Worm (Caenorhabditis elegans) whole organism, L2 larva: ENCODE measurements around the gene rpl-23.

Experiments
- C34F6.9 ChIP-seq: fragments of 150-350 bp; optimal IDR thresholded peaks from 2 replicates; lab custom pipeline; 2014; ENCODE audit warnings: missing biosample characterization, missing genetic modification characterization
- F13H6.1 ChIP-seq: sonication (generic microtip); optimal IDR thresholded peaks from 2 replicates; lab custom pipeline; 2016; ENCODE audit warnings: missing genetic modification characterization, missing compliant biosample characterization
- R02D3.7 ChIP-seq: fragments of 150-350 bp; optimal IDR thresholded peaks from 2 replicates; lab custom pipeline; 2014; ENCODE audit warnings: missing biosample characterization, missing genetic modification characterization
- Y55F3AM.14 ChIP-seq: fragments of 200-800 bp; sonication (Bioruptor generic); optimal IDR thresholded peaks from 2 replicates; lab custom pipeline; 2018; ENCODE audit warnings: mild to moderate bottlenecking, missing genetic modification characterization, missing compliant biosample characterization
- alr-1 ChIP-seq: fragments of 150-350 bp; optimal IDR thresholded peaks from 2 replicates; lab custom pipeline; 2014; ENCODE audit warnings: missing biosample characterization, missing genetic modification characterization
- aly-2 ChIP-seq: fragments of 150-350 bp; optimal IDR thresholded peaks from 2 replicates; lab custom pipeline; 2014; ENCODE audit warnings: missing biosample characterization, missing genetic modification characterization
- blmp-1 ChIP-seq: sonication (generic microtip); optimal IDR thresholded peaks from 2 replicates; lab custom pipeline; 2017; ENCODE audit warnings: missing genetic modification characterization, mild to moderate bottlenecking, missing compliant biosample characterization, antibody characterized with exemption, moderate library complexity; ENCODE audit not compliant: insufficient read depth
- ceh-16 ChIP-seq: fragments of 150-350 bp; optimal IDR thresholded peaks from 2 replicates; lab custom pipeline; 2014; ENCODE audit warnings: missing biosample characterization, missing genetic modification characterization
- crh-2 ChIP-seq: sonication (generic microtip); optimal IDR thresholded peaks from 2 replicates; lab custom pipeline; 2017; ENCODE audit warnings: missing biosample characterization, missing genetic modification characterization
- dmd-4 ChIP-seq: sonication (generic microtip); optimal IDR thresholded peaks from 2 replicates; lab custom pipeline; 2017; ENCODE audit warnings: missing biosample characterization, missing genetic modification characterization
- egl-27 ChIP-seq: sonication (generic microtip); optimal IDR thresholded peaks from 3 replicates; lab custom pipeline; 2017; ENCODE audit warnings: missing biosample characterization, missing genetic modification reagents, missing genetic modification characterization
- elt-3 ChIP-seq: sonication (generic microtip); optimal IDR thresholded peaks from 2 replicates; lab custom pipeline; 2017; ENCODE audit warnings: missing biosample characterization, missing genetic modification characterization
- fos-1 ChIP-seq: fragments of 150-350 bp; optimal IDR thresholded peaks from 2 replicates; lab custom pipeline; 2014; ENCODE audit warnings: missing biosample characterization, missing genetic modification characterization
- lin-11 ChIP-seq: fragments of 150-350 bp; sonication (generic microtip); optimal IDR thresholded peaks from 2 replicates; lab custom pipeline; 2014; ENCODE audit warnings: missing biosample characterization, missing genetic modification characterization, inconsistent platforms, mixed read lengths
- lin-13 ChIP-seq: fragments of 150-350 bp; optimal IDR thresholded peaks from 2 replicates; lab custom pipeline; 2014; ENCODE audit warnings: missing biosample characterization, missing genetic modification reagents, missing genetic modification characterization
- lsy-2 ChIP-seq, 2 experiments: fragments of 150-350 bp in 1 of 2; sonication (generic microtip) in 1 of 2; optimal IDR thresholded peaks; 2 replicates each; lab custom pipeline; 2014 to 2017; ENCODE audit warnings: missing biosample characterization in 2 of 2, missing genetic modification characterization in 2 of 2
- mab-5 ChIP-seq: fragments of 150-350 bp; optimal IDR thresholded peaks from 2 replicates; lab custom pipeline; 2014; ENCODE audit warnings: missing biosample characterization, missing genetic modification characterization
- mdl-1 ChIP-seq, 2 experiments: fragments of 150-350 bp in 1 of 2; sonication (generic microtip) in 1 of 2; optimal IDR thresholded peaks; 2 replicates each; lab custom pipeline; 2017; ENCODE audit warnings: missing biosample characterization in 2 of 2, missing genetic modification characterization in 2 of 2
- nhr-12 ChIP-seq: fragments of 150-350 bp; optimal IDR thresholded peaks from 2 replicates; lab custom pipeline; 2014; ENCODE audit warnings: missing biosample characterization, missing genetic modification characterization
- nhr-129 ChIP-seq: fragments of 150-350 bp; optimal IDR thresholded peaks from 2 replicates; lab custom pipeline; 2014; ENCODE audit warnings: missing biosample characterization, missing genetic modification characterization
- nhr-21 ChIP-seq: fragments of 150-350 bp; optimal IDR thresholded peaks from 2 replicates; lab custom pipeline; 2014; ENCODE audit warnings: missing biosample characterization, missing genetic modification characterization
- nhr-23 ChIP-seq: fragments of 150-350 bp; optimal IDR thresholded peaks from 2 replicates; lab custom pipeline; 2014; ENCODE audit warnings: missing biosample characterization, missing genetic modification reagents, missing genetic modification characterization
- nhr-6 ChIP-seq: fragments of 150-350 bp; optimal IDR thresholded peaks from 2 replicates; lab custom pipeline; 2014; ENCODE audit warnings: missing biosample characterization, missing genetic modification characterization
- nhr-77 ChIP-seq: fragments of 150-350 bp; optimal IDR thresholded peaks from 2 replicates; lab custom pipeline; 2014; ENCODE audit warnings: missing biosample characterization, missing genetic modification characterization
- peb-1 ChIP-seq: fragments of 150-350 bp; optimal IDR thresholded peaks from 2 replicates; lab custom pipeline; 2014; ENCODE audit warnings: missing biosample characterization, missing genetic modification characterization
- sem-4 ChIP-seq: fragments of 150-350 bp; optimal IDR thresholded peaks from 2 replicates; lab custom pipeline; 2014; ENCODE audit warnings: missing biosample characterization, missing genetic modification reagents, missing genetic modification characterization
- sma-9 ChIP-seq, 2 experiments: fragments of 150-350 bp in 1 of 2; sonication (generic microtip) in 1 of 2; optimal IDR thresholded peaks; 2 replicates each; lab custom pipeline; 2014 to 2016; ENCODE audit warnings: missing genetic modification characterization in 2 of 2, mild to moderate bottlenecking in 1 of 2, missing biosample characterization in 1 of 2, missing compliant biosample characterization in 1 of 2, missing genetic modification reagents in 1 of 2, moderate library complexity in 1 of 2
- snpc-4 ChIP-seq: fragments of 150-350 bp; optimal IDR thresholded peaks from 2 replicates; lab custom pipeline; 2014; ENCODE audit warnings: missing biosample characterization, missing genetic modification characterization
- unc-39 ChIP-seq: fragments of 150-350 bp; optimal IDR thresholded peaks from 2 replicates; lab custom pipeline; 2014; ENCODE audit warnings: missing biosample characterization, missing genetic modification characterization
- unc-55 ChIP-seq: fragments of 150-350 bp; sonication (generic microtip); optimal IDR thresholded peaks from 3 replicates; lab custom pipeline; 2014; ENCODE audit warnings: missing biosample characterization, missing genetic modification reagents, missing genetic modification characterization
- zag-1 ChIP-seq: fragments of 150-350 bp; optimal IDR thresholded peaks from 2 replicates; lab custom pipeline; 2014; ENCODE audit warnings: missing biosample characterization, missing genetic modification characterization
- ztf-1 ChIP-seq: fragments of 200-800 bp; sonication (Bioruptor generic); conservative IDR thresholded peaks from 2 replicates; pipeline ENCODE4 v1.3.6; 2022; ENCODE audit warnings: missing genetic modification characterization, missing compliant biosample characterization
- ztf-4 ChIP-seq: fragments of 150-350 bp; optimal IDR thresholded peaks from 2 replicates; lab custom pipeline; 2014; ENCODE audit warnings: missing biosample characterization, missing genetic modification characterization

The rpl-23 gene

ce11 chrIII:5755204-5755603 lies 49.3 kb upstream of the rpl-23 start, which contains the start of gene ida-1:
ida-1 (plus strand) TSS chrIII:5755539.
- peak; percentile 14 for TF ChIP-seq egl-27 (tag; lab: Kevin White, UChicago)
- TF ChIP-seq mab-5 (tag; lab: Kevin White, UChicago) = peak; percentile 8
- peak; percentile 37 for TF ChIP-seq nhr-129
- peak; percentile 32 for TF ChIP-seq crh-2
- TF ChIP-seq ztf-1 (GFP tag; lab: Robert Waterston, UW) = no peak
- peak; percentile 76 for TF ChIP-seq C34F6.9 (tag; lab: Kevin White, UChicago)
- TF ChIP-seq zag-1 = peak; percentile 47
- peak; percentile 18 for TF ChIP-seq nhr-21 (tag; lab: Kevin White, UChicago)
- no peak for TF ChIP-seq peb-1 (tag; lab: Kevin White, UChicago)
- TF ChIP-seq sma-9 (GFP tag; optimal IDR thresholded peaks at IDR 0.05; lab: Kevin White, UChicago) = no peak
- no peak for TF ChIP-seq sma-9 (tag; optimal IDR thresholded peaks at IDR 0.05; lab: Kevin White, UChicago)
- no peak for TF ChIP-seq dmd-4 (tag; lab: Kevin White, UChicago)
- peak; percentile 6 to 64 for TF ChIP-seq lsy-2 (tag; optimal IDR thresholded peaks at IDR 0.05; lab: Kevin White, UChicago)
- TF ChIP-seq unc-55 (GFP tag; lab: Kevin White, UChicago) = peak; percentile 91
- peak; percentile 8 for TF ChIP-seq lin-11

ce11 chrIII:5750503-5750902 lies 44.6 kb upstream of the rpl-23 start:
- no peak for TF ChIP-seq nhr-12
- no peak for TF ChIP-seq alr-1 (tag; lab: Kevin White, UChicago)
- no peak for TF ChIP-seq sem-4 (tag; lab: Kevin White, UChicago)
- TF ChIP-seq Y55F3AM.14 = no peak
- TF ChIP-seq snpc-4 (tag; lab: Kevin White, UChicago) = no peak
- TF ChIP-seq R02D3.7 (tag; lab: Kevin White, UChicago) = no peak

- TF ChIP-seq elt-3 (tag; lab: Kevin White, UChicago) (no peak), lin-13 (no peak), sem-4 (tag; lab: Kevin White, UChicago) (no peak), aly-2 (no peak)
- TF ChIP-seq, all 48 proteins: peak for 0
Measured at ce11 chrIII:5748360-5748759, 42.4 kb upstream of the rpl-23 start.

ce11 chrIII:5747185-5747584 lies 41.3 kb upstream of the rpl-23 start, which contains the start of gene B0244.4:
B0244.4 (plus strand) TSS chrIII:5747485.
- TF ChIP-seq unc-55 (GFP tag; lab: Kevin White, UChicago) (no peak), nhr-6 (tag; lab: Kevin White, UChicago) (no peak), mdl-1 (tag; optimal IDR thresholded peaks at IDR 0.05; lab: Kevin White, UChicago) (no peak), lin-13 (no peak), R02D3.7 (tag; lab: Kevin White, UChicago) (no peak), blmp-1 (tag; lab: Kevin White, UChicago) (no peak), ceh-16 (no peak), snpc-4 (tag; lab: Kevin White, UChicago) (no peak), sem-4 (tag; lab: Kevin White, UChicago) (no peak), unc-39 (tag; lab: Kevin White, UChicago) (no peak), nhr-129 (no peak)

- TF ChIP-seq fos-1 (peak; percentile 4), snpc-4 (tag; lab: Kevin White, UChicago) (no peak)
- TF ChIP-seq, all 48 proteins: peak for 1
Measured at ce11 chrIII:5744579-5744978, 38.7 kb upstream of the rpl-23 start, which contains the start of gene B0244.5. B0244.5 (plus strand) TSS chrIII:5744879.

ce11 chrIII:5743084-5743483 lies 37.2 kb upstream of the rpl-23 start, which contains the start of gene B0244.15:
B0244.15 (plus strand) TSS chrIII:5743384.
- no peak for TF ChIP-seq fos-1
- TF ChIP-seq lin-11 = no peak
- TF ChIP-seq F13H6.1 (tag; lab: Kevin White, UChicago) = no peak
- no peak for TF ChIP-seq zag-1
- no peak for TF ChIP-seq nhr-77 (tag; lab: Kevin White, UChicago)
- no peak for TF ChIP-seq nhr-23 (tag; lab: Kevin White, UChicago)
- no peak for TF ChIP-seq nhr-12
- TF ChIP-seq alr-1 (tag; lab: Kevin White, UChicago) = no peak
- no peak for TF ChIP-seq ztf-4
- TF ChIP-seq, all 48 proteins: peak for 0
